Fruit fly (Drosophila melanogaster) whole organism, embryonic: ENCODE results near the gene Eh.
A peak's percentile ranks its signal among the peaks of the same experiment; 100 is the strongest.

Experiments
- Awh ChIP-seq: fragments of 200-800 bp; sonication (Bioruptor generic); IDR thresholded peaks from 2 replicates; pipeline ENCODE4, ENCODE4 v1.3.6; 2022; ENCODE audit warnings: missing biosample characterization, missing genetic modification characterization
- Bgb ChIP-seq: fragments of 200-800 bp; sonication (Bioruptor generic); IDR thresholded peaks from 2 replicates; pipeline ENCODE4 v1.3.6; 2022; ENCODE audit warnings: missing biosample characterization, missing genetic modification characterization; ENCODE audit not compliant: partially characterized antibody
- CG10321 ChIP-seq: fragments of 200-800 bp; sonication (Bioruptor generic); IDR thresholded peaks from 2 replicates; pipeline ENCODE4 v1.3.6; 2022; ENCODE audit warnings: missing biosample characterization, missing genetic modification characterization
- CG10366 ChIP-seq: fragments of 200-800 bp; sonication (Bioruptor generic); IDR thresholded peaks from 2 replicates; pipeline ENCODE4 v1.3.6; 2022; ENCODE audit warnings: missing biosample characterization, missing genetic modification characterization
- CG10462 ChIP-seq: fragments of 200-800 bp; sonication (Bioruptor generic); optimal IDR thresholded peaks from 2 replicates; lab custom pipeline; 2016; ENCODE audit warnings: missing biosample characterization, missing genetic modification characterization
- CG13123 ChIP-seq: fragments of 200-800 bp; sonication (Bioruptor generic); optimal IDR thresholded peaks from 2 replicates; lab custom pipeline; 2016; ENCODE audit warnings: missing biosample characterization, missing genetic modification characterization
- CG15269 ChIP-seq: fragments of 200-800 bp; sonication (Bioruptor generic); optimal IDR thresholded peaks from 2 replicates; lab custom pipeline; 2018; ENCODE audit warnings: missing biosample characterization, mild to moderate bottlenecking, missing genetic modification characterization, moderate library complexity
- CG16813 ChIP-seq: fragments of 200-800 bp; sonication (Bioruptor generic); IDR thresholded peaks from 3 replicates; pipeline ENCODE4 v1.3.6; 2022; ENCODE audit warnings: missing biosample characterization, missing genetic modification characterization; ENCODE audit not compliant: partially characterized antibody
- CG16815 ChIP-seq: fragments of 200-800 bp; sonication (Bioruptor generic); optimal IDR thresholded peaks from 3 replicates; lab custom pipeline; 2017; ENCODE audit warnings: missing biosample characterization, mild to moderate bottlenecking, missing genetic modification characterization
- CG17385 ChIP-seq: fragments of 200-800 bp; sonication (Bioruptor generic); optimal IDR thresholded peaks from 3 replicates; lab custom pipeline; 2018; ENCODE audit warnings: missing biosample characterization, mild to moderate bottlenecking, missing genetic modification characterization
- CG2116 ChIP-seq: fragments of 200-800 bp; sonication (Bioruptor generic); optimal IDR thresholded peaks from 3 replicates; lab custom pipeline; 2018; ENCODE audit warnings: missing biosample characterization, mild to moderate bottlenecking, missing genetic modification characterization
- CG2202 ChIP-seq: fragments of 200-800 bp; sonication (Bioruptor generic); optimal IDR thresholded peaks from 2 replicates; lab custom pipeline; 2018; ENCODE audit warnings: missing biosample characterization, mild to moderate bottlenecking, missing genetic modification characterization
- CG32767 ChIP-seq: fragments of 200-800 bp; sonication (Bioruptor generic); IDR thresholded peaks from 2 replicates; pipeline ENCODE4 v1.3.6; 2022; ENCODE audit warnings: missing biosample characterization, missing genetic modification characterization
- CG4424 ChIP-seq: fragments of 200-800 bp; sonication (Bioruptor generic); optimal IDR thresholded peaks from 3 replicates; lab custom pipeline; 2016; ENCODE audit warnings: missing biosample characterization, missing genetic modification characterization
- CG6175 ChIP-seq: fragments of 200-800 bp; sonication (Bioruptor generic); IDR thresholded peaks from 3 replicates; pipeline ENCODE4 v1.3.6; 2022; ENCODE audit warnings: missing biosample characterization, missing genetic modification characterization
- CG6813 ChIP-seq: fragments of 200-800 bp; sonication (Bioruptor generic); optimal IDR thresholded peaks from 2 replicates; lab custom pipeline; 2017; ENCODE audit warnings: missing biosample characterization, missing genetic modification characterization, mild to moderate bottlenecking, moderate library complexity, missing genetic modification reagents
- CG6854 ChIP-seq: fragments of 200-800 bp; sonication (Bioruptor generic); optimal IDR thresholded peaks from 3 replicates; lab custom pipeline; 2017; ENCODE audit warnings: missing biosample characterization, mild to moderate bottlenecking, missing genetic modification characterization
- CG7357 ChIP-seq: fragments of 200-800 bp; sonication (Bioruptor generic); IDR thresholded peaks from 3 replicates; pipeline ENCODE4 v1.3.6; 2022; ENCODE audit warnings: missing biosample characterization, missing genetic modification characterization
- CG7556 ChIP-seq: fragments of 200-800 bp; sonication (Bioruptor generic); optimal IDR thresholded peaks from 2 replicates; lab custom pipeline; 2017; ENCODE audit warnings: missing biosample characterization, mild to moderate bottlenecking, missing genetic modification characterization
- Chrac-16 ChIP-seq: fragments of 200-800 bp; sonication (Bioruptor generic); optimal IDR thresholded peaks from 3 replicates; lab custom pipeline; 2016; ENCODE audit warnings: missing biosample characterization, missing genetic modification characterization
- Doc2 ChIP-seq: fragments of 200-800 bp; sonication (Bioruptor generic); IDR thresholded peaks from 2 replicates; pipeline ENCODE4 v1.3.6; 2022; ENCODE audit warnings: missing biosample characterization, missing genetic modification characterization
- ERR ChIP-seq: fragments of 200-800 bp; sonication (Bioruptor generic); optimal IDR thresholded peaks from 2 replicates; lab custom pipeline; 2016; ENCODE audit warnings: missing biosample characterization, missing genetic modification characterization
- Fer2 ChIP-seq: fragments of 200-800 bp; sonication (Bioruptor generic); optimal IDR thresholded peaks from 2 replicates; lab custom pipeline; 2018; ENCODE audit warnings: missing biosample characterization, mild to moderate bottlenecking, missing genetic modification characterization, moderate library complexity
- Fer3 ChIP-seq: fragments of 200-800 bp; sonication (Bioruptor generic); optimal IDR thresholded peaks from 2 replicates; lab custom pipeline; 2018; ENCODE audit warnings: missing biosample characterization, mild to moderate bottlenecking, missing genetic modification characterization, moderate library complexity
- Gsc ChIP-seq: fragments of 200-800 bp; sonication (Bioruptor generic); IDR thresholded peaks from 2 replicates; pipeline ENCODE4 v1.3.6; 2022; ENCODE audit warnings: missing biosample characterization, missing genetic modification characterization
- H2.0 ChIP-seq: fragments of 200-800 bp; sonication (Bioruptor generic); IDR thresholded peaks from 2 replicates; pipeline ENCODE4 v1.3.6; 2022; ENCODE audit warnings: missing biosample characterization, missing genetic modification characterization
- HHEX ChIP-seq: fragments of 200-800 bp; sonication (Bioruptor generic); optimal IDR thresholded peaks from 3 replicates; lab custom pipeline; 2017; ENCODE audit warnings: missing biosample characterization, mild to moderate bottlenecking, missing genetic modification characterization, missing genetic modification reagents
- Hand ChIP-seq: fragments of 200-800 bp; sonication (Bioruptor generic); optimal IDR thresholded peaks from 2 replicates; lab custom pipeline; 2017; ENCODE audit warnings: mild to moderate bottlenecking, missing biosample characterization, missing genetic modification reagents, missing genetic modification characterization
- Hr51 ChIP-seq, 2 experiments: fragments of 200-800 bp; sonication (Bioruptor generic); optimal IDR thresholded peaks; 2 replicates in 1 of 2; 3 replicates in 1 of 2; lab custom pipeline; 2016 to 2018; ENCODE audit warnings: missing biosample characterization in 2 of 2, missing genetic modification characterization in 2 of 2, mild to moderate bottlenecking in 1 of 2, moderate library complexity in 1 of 2
- Hr78 ChIP-seq, 2 experiments: fragments of 200-800 bp in 1 of 2; fragments of >200 bp in 1 of 2; sonication (Bioruptor generic) in 1 of 2; optimal IDR thresholded peaks; 2 replicates each; lab custom pipeline; 2017 to 2019; ENCODE audit warnings: missing biosample characterization in 2 of 2, missing genetic modification characterization in 2 of 2, mild to moderate bottlenecking in 1 of 2, moderate library complexity in 1 of 2
- Lpt ChIP-seq: fragments of >200 bp; optimal IDR thresholded peaks from 2 replicates; lab custom pipeline; 2018; ENCODE audit warnings: missing biosample characterization, missing genetic modification characterization
- NfI ChIP-seq: fragments of 200-800 bp; sonication (Bioruptor generic); optimal IDR thresholded peaks from 3 replicates; lab custom pipeline; 2018; ENCODE audit warnings: missing biosample characterization, mild to moderate bottlenecking, missing genetic modification characterization, moderate library complexity
- Rfx ChIP-seq: fragments of 200-800 bp; sonication (Bioruptor generic); IDR thresholded peaks from 2 replicates; pipeline ENCODE4 v1.3.6; 2022; ENCODE audit warnings: missing biosample characterization, missing genetic modification characterization
- Sry-β ChIP-seq: fragments of 200-800 bp; sonication (Bioruptor generic); optimal IDR thresholded peaks from 2 replicates; lab custom pipeline; 2018; ENCODE audit warnings: missing biosample characterization, mild to moderate bottlenecking, missing genetic modification characterization, moderate library complexity
- Taf1 ChIP-seq: fragments of 200-800 bp; sonication (Bioruptor generic); IDR thresholded peaks from 2 replicates; pipeline ENCODE4 v1.3.6; 2022; ENCODE audit warnings: missing biosample characterization, missing genetic modification characterization
- Xrp1 ChIP-seq: fragments of 200-800 bp; sonication (Bioruptor generic); IDR thresholded peaks from 2 replicates; pipeline ENCODE4 v1.3.6; 2022; ENCODE audit warnings: missing biosample characterization, missing genetic modification characterization
- bcd ChIP-seq: fragments of 200-800 bp; sonication (Bioruptor generic); optimal IDR thresholded peaks from 2 replicates; lab custom pipeline; 2017; ENCODE audit warnings: missing biosample characterization, mild to moderate bottlenecking, missing genetic modification characterization
- chif ChIP-seq, 2 experiments: fragments of 200-800 bp; sonication (Bioruptor generic); optimal IDR thresholded peaks; 3 replicates each; lab custom pipeline; 2016; ENCODE audit warnings: missing biosample characterization in 2 of 2, missing genetic modification characterization in 2 of 2
- cwo ChIP-seq: fragments of 200-800 bp; sonication (Bioruptor generic); optimal IDR thresholded peaks from 3 replicates; lab custom pipeline; 2017; ENCODE audit warnings: missing biosample characterization, missing genetic modification characterization, mild to moderate bottlenecking, moderate library complexity, missing genetic modification reagents
- dan ChIP-seq: fragments of 200-800 bp; sonication (Bioruptor generic); IDR thresholded peaks from 2 replicates; pipeline ENCODE4 v1.3.6; 2022; ENCODE audit warnings: missing biosample characterization, missing genetic modification characterization
- disco-r ChIP-seq: fragments of 200-800 bp; sonication (Bioruptor generic); optimal IDR thresholded peaks from 2 replicates; lab custom pipeline; 2016; ENCODE audit warnings: missing biosample characterization, missing genetic modification characterization
- eve ChIP-seq, 2 experiments: fragments of >200 bp; optimal IDR thresholded peaks; 2 replicates each; lab custom pipeline; 2017; ENCODE audit warnings: missing biosample characterization in 2 of 2, missing genetic modification characterization in 2 of 2
- exex ChIP-seq: fragments of 200-800 bp; sonication (Bioruptor generic); optimal IDR thresholded peaks from 4 replicates; lab custom pipeline; 2018; ENCODE audit warnings: missing biosample characterization, mild to moderate bottlenecking, missing genetic modification characterization, moderate library complexity
- maf-S ChIP-seq: fragments of 200-800 bp; sonication (Bioruptor generic); optimal IDR thresholded peaks from 2 replicates; lab custom pipeline; 2016; ENCODE audit warnings: missing biosample characterization, missing genetic modification characterization
- nom ChIP-seq: fragments of 200-800 bp; sonication (Bioruptor generic); optimal IDR thresholded peaks from 2 replicates; lab custom pipeline; 2017; ENCODE audit warnings: missing biosample characterization, missing genetic modification characterization, mild to moderate bottlenecking, moderate library complexity, missing genetic modification reagents
- pnt ChIP-seq: fragments of 200-800 bp; sonication (Bioruptor generic); optimal IDR thresholded peaks from 3 replicates; lab custom pipeline; 2016; ENCODE audit warnings: missing biosample characterization, missing genetic modification characterization
- ssp ChIP-seq: fragments of 200-800 bp; sonication (Bioruptor generic); IDR thresholded peaks from 2 replicates; pipeline ENCODE4 v1.3.6; 2022; ENCODE audit warnings: missing biosample characterization, missing genetic modification characterization
- toy ChIP-seq: fragments of 200-800 bp; sonication (Bioruptor generic); IDR thresholded peaks from 2 replicates; pipeline ENCODE4 v1.3.6; 2022; ENCODE audit warnings: missing biosample characterization, missing genetic modification characterization
- twi ChIP-seq: fragments of 200-800 bp; optimal IDR thresholded peaks from 2 replicates; lab custom pipeline; 2019; ENCODE audit warnings: missing biosample characterization, mild to moderate bottlenecking, missing genetic modification characterization, moderate library complexity
- zf30C ChIP-seq: fragments of 200-800 bp; sonication (Bioruptor generic); optimal IDR thresholded peaks from 3 replicates; lab custom pipeline; 2018; ENCODE audit warnings: missing biosample characterization, mild to moderate bottlenecking, missing genetic modification characterization

Gene Eh

dm6 chr3R:17401289-17401752, 47.3 kb downstream of the Eh start (continued):
- TF ChIP-seq exex (tag; lab: Kevin White, UChicago) (peak; percentile 56), CG32767 (peak; percentile 23; the same call in 1 of the 2 replicates), cwo (no peak), CG6854 (GFP tag; lab: Kevin White, UChicago) (no peak), pnt (GFP tag; lab: Kevin White, UChicago) (no peak), Chrac-16 (GFP tag; lab: Kevin White, UChicago) (peak; percentile 41), eve (GFP tag; optimal IDR thresholded peaks at IDR 0.05; lab: Kevin White, UChicago) (no peak), Awh (no peak), CG10366 (GFP tag; lab: Robert Waterston, UW) (no peak; the same call in 1 of the 2 replicates), Sry-β (GFP tag; lab: Kevin White, UChicago) (no peak), CG4424 (GFP tag; lab: Kevin White, UChicago) (no peak), CG13123 (no peak), Fer3 (tag; lab: Kevin White, UChicago) (peak; percentile 39), dan (no peak), Doc2 (GFP tag; lab: Robert Waterston, UW) (no peak), CG7357 (GFP tag; lab: Robert Waterston, UW) (peak; percentile 94), Xrp1 (peak; percentile 17; the same call in 1 of the 2 replicates), ssp (GFP tag; lab: Robert Waterston, UW) (peak; percentile 97), Hr78 (GFP tag; optimal IDR thresholded peaks at IDR 0.05; lab: Kevin White, UChicago) (no peak), nom (GFP tag; lab: Kevin White, UChicago) (no peak), Bgb (GFP tag; lab: Robert Waterston, UW) (peak; percentile 86), chif (GFP tag; optimal IDR thresholded peaks at IDR 0.05; lab: Kevin White, UChicago) (peak in 1 of 2 experiments; percentile 43), Hand (no peak), twi (peak; percentile 11), Taf1 (no peak), CG2202 (no peak), CG16815 (GFP tag; lab: Kevin White, UChicago) (no peak), H2.0 (GFP tag; lab: Robert Waterston, UW) (peak; percentile 33; the same call in 1 of the 2 replicates), NfI (peak; percentile 69), CG10321 (no peak), Lpt (GFP tag; lab: Kevin White, UChicago) (no peak), Fer2 (tag; lab: Kevin White, UChicago) (peak; percentile 16), zf30C (no peak), disco-r (GFP tag; lab: Kevin White, UChicago) (no peak), CG6175 (no peak), CG16813 (GFP tag; lab: Robert Waterston, UW) (peak; percentile 80), CG10462 (GFP tag; lab: Kevin White, UChicago) (no peak), bcd (GFP tag; lab: Kevin White, UChicago) (peak; percentile 47), CG15269 (tag; lab: Kevin White, UChicago) (peak; percentile 49), CG6813 (GFP tag; lab: Kevin White, UChicago) (no peak), toy (no peak), Rfx (GFP tag; lab: Robert Waterston, UW) (peak; percentile 75), CG7556 (GFP tag; lab: Kevin White, UChicago) (peak; percentile 13), Hr51 (GFP tag; optimal IDR thresholded peaks at IDR 0.05; lab: Kevin White, UChicago) (peak in 1 of 2 experiments; percentile 69), ERR (peak; percentile 15), CG17385 (GFP tag; lab: Kevin White, UChicago) (peak; percentile 60), Gsc (GFP tag; lab: Robert Waterston, UW) (no peak), CG2116 (GFP tag; lab: Kevin White, UChicago) (peak; percentile 83), HHEX (GFP tag; lab: Kevin White, UChicago) (no peak), maf-S (peak; percentile 56)
